Worm (Caenorhabditis elegans) whole organism, late embryonic: ENCODE measurements around the gene strd-1.
A peak's percentile ranks its signal among the peaks of the same experiment; 100 is the strongest.

Source experiments
- C38D4.7 ChIP-seq: fragments of 200-800 bp; sonication (Bioruptor generic); optimal IDR thresholded peaks from 2 replicates; lab custom pipeline; 2018; ENCODE audit warnings: mild to moderate bottlenecking, missing genetic modification characterization, moderate library complexity, missing compliant biosample characterization
- F13H6.1 ChIP-seq: sonication (generic microtip); optimal IDR thresholded peaks from 2 replicates; lab custom pipeline; 2016; ENCODE audit warnings: missing genetic modification characterization, missing compliant biosample characterization
- K02D7.2 ChIP-seq: sonication (generic microtip); optimal IDR thresholded peaks from 2 replicates; lab custom pipeline; 2017; ENCODE audit warnings: mild to moderate bottlenecking, missing genetic modification characterization, missing compliant biosample characterization
- T23F11.4 ChIP-seq: fragments of 200-800 bp; sonication (Bioruptor generic); optimal IDR thresholded peaks from 2 replicates; lab custom pipeline; 2018; ENCODE audit warnings: mild to moderate bottlenecking, missing genetic modification characterization, missing compliant biosample characterization
- Y22D7AL.16 ChIP-seq: sonication (generic microtip); optimal IDR thresholded peaks from 2 replicates; lab custom pipeline; 2016; ENCODE audit warnings: missing genetic modification characterization, missing compliant biosample characterization
- ama-1 ChIP-seq: fragments of 150-350 bp; optimal IDR thresholded peaks from 2 replicates; lab custom pipeline; 2014
- ceh-19 ChIP-seq: fragments of 200-800 bp; sonication (Bioruptor generic); optimal IDR thresholded peaks from 2 replicates; lab custom pipeline; 2018; ENCODE audit warnings: mild to moderate bottlenecking, missing genetic modification characterization, missing compliant biosample characterization
- ceh-2 ChIP-seq: sonication (generic microtip); optimal IDR thresholded peaks from 2 replicates; lab custom pipeline; 2016; ENCODE audit warnings: missing genotype, missing genetic modification characterization, missing compliant biosample characterization
- ceh-22 ChIP-seq: sonication (generic microtip); optimal IDR thresholded peaks from 2 replicates; lab custom pipeline; 2017; ENCODE audit warnings: missing biosample characterization, missing genetic modification characterization
- ceh-30 ChIP-seq: fragments of 150-350 bp; optimal IDR thresholded peaks from 2 replicates; lab custom pipeline; 2014; ENCODE audit warnings: missing biosample characterization, missing genetic modification characterization
- ceh-31 ChIP-seq: sonication (generic microtip); optimal IDR thresholded peaks from 2 replicates; lab custom pipeline; 2016; ENCODE audit warnings: missing genetic modification characterization, missing compliant biosample characterization
- ceh-45 ChIP-seq: fragments of 200-800 bp; sonication (Bioruptor generic); IDR thresholded peaks from 2 replicates; pipeline ENCODE4 v1.3.6; 2022; ENCODE audit warnings: missing genetic modification reagents, missing genetic modification characterization, missing compliant biosample characterization
- ceh-6 ChIP-seq: fragments of 200-800 bp; sonication (Bioruptor generic); optimal IDR thresholded peaks from 2 replicates; lab custom pipeline; 2018; ENCODE audit warnings: mild to moderate bottlenecking, missing genetic modification characterization, missing compliant biosample characterization
- che-1 ChIP-seq: sonication (generic microtip); optimal IDR thresholded peaks from 2 replicates; lab custom pipeline; 2016; ENCODE audit warnings: mild to moderate bottlenecking, missing genetic modification characterization, missing compliant biosample characterization
- dmd-4 ChIP-seq: sonication (generic microtip); optimal IDR thresholded peaks from 2 replicates; lab custom pipeline; 2016; ENCODE audit warnings: borderline replicate concordance, missing genetic modification characterization, missing compliant biosample characterization
- dve-1 ChIP-seq: sonication (generic microtip); optimal IDR thresholded peaks from 2 replicates; lab custom pipeline; 2017; ENCODE audit warnings: antibody characterized with exemption, mild to moderate bottlenecking, missing genetic modification characterization, missing compliant biosample characterization
- elt-2 ChIP-seq: sonication (generic microtip); optimal IDR thresholded peaks from 2 replicates; lab custom pipeline; 2016; ENCODE audit warnings: missing genetic modification reagents, missing genetic modification characterization, missing compliant biosample characterization
- ets-4 ChIP-seq: sonication (generic microtip); optimal IDR thresholded peaks from 2 replicates; lab custom pipeline; 2016; ENCODE audit warnings: missing genetic modification characterization, missing compliant biosample characterization
- eyg-1 ChIP-seq: sonication (generic microtip); optimal IDR thresholded peaks from 2 replicates; lab custom pipeline; 2016; ENCODE audit warnings: missing genotype, missing genetic modification characterization, missing compliant biosample characterization
- fkh-10 ChIP-seq: fragments of 150-350 bp; optimal IDR thresholded peaks from 2 replicates; lab custom pipeline; 2014; ENCODE audit warnings: missing biosample characterization, missing genetic modification reagents, missing genetic modification characterization
- fkh-6 ChIP-seq: sonication (generic microtip); optimal IDR thresholded peaks from 2 replicates; lab custom pipeline; 2016; ENCODE audit warnings: missing genetic modification characterization, missing compliant biosample characterization
- gmeb-2 ChIP-seq: sonication (generic microtip); optimal IDR thresholded peaks from 2 replicates; lab custom pipeline; 2016; ENCODE audit warnings: missing genetic modification characterization, inconsistent platforms, missing compliant biosample characterization
- hlh-13 ChIP-seq: fragments of 200-800 bp; sonication (Bioruptor generic); optimal IDR thresholded peaks from 2 replicates; lab custom pipeline; 2018; ENCODE audit warnings: mild to moderate bottlenecking, missing genetic modification characterization, missing compliant biosample characterization
- hlh-30 ChIP-seq: sonication (generic microtip); optimal IDR thresholded peaks from 2 replicates; lab custom pipeline; 2017; ENCODE audit warnings: antibody characterized with exemption, missing genetic modification characterization, missing compliant biosample characterization; ENCODE audit not compliant: insufficient read depth
- hlh-8 ChIP-seq: sonication (generic microtip); optimal IDR thresholded peaks from 2 replicates; lab custom pipeline; 2016; ENCODE audit warnings: missing genotype, missing genetic modification characterization, missing compliant biosample characterization
- lin-11 ChIP-seq: fragments of 200-800 bp; sonication (Bioruptor generic); optimal IDR thresholded peaks from 2 replicates; lab custom pipeline; 2018; ENCODE audit warnings: mild to moderate bottlenecking, missing genetic modification characterization, missing compliant biosample characterization
- madf-2 ChIP-seq: sonication (generic microtip); optimal IDR thresholded peaks from 2 replicates; lab custom pipeline; 2017; ENCODE audit warnings: missing genetic modification characterization, missing compliant biosample characterization
- nfya-1 ChIP-seq: sonication (generic microtip); optimal IDR thresholded peaks from 2 replicates; lab custom pipeline; 2017; ENCODE audit warnings: missing genetic modification characterization, mild to moderate bottlenecking, missing compliant biosample characterization, antibody characterized with exemption, moderate library complexity
- nhr-11 ChIP-seq: fragments of 150-350 bp; optimal IDR thresholded peaks from 2 replicates; lab custom pipeline; 2014; ENCODE audit warnings: missing biosample characterization, missing genetic modification characterization
- npax-4 ChIP-seq: sonication (generic microtip); optimal IDR thresholded peaks from 2 replicates; lab custom pipeline; 2016; ENCODE audit warnings: missing genetic modification characterization, missing compliant biosample characterization
- odd-2 ChIP-seq: sonication (generic microtip); optimal IDR thresholded peaks from 2 replicates; lab custom pipeline; 2017; ENCODE audit warnings: antibody characterized with exemption, mild to moderate bottlenecking, missing genetic modification characterization, missing compliant biosample characterization
- pat-9 ChIP-seq: fragments of 200-800 bp; sonication (Bioruptor generic); optimal IDR thresholded peaks from 2 replicates; lab custom pipeline; 2018; ENCODE audit warnings: mild to moderate bottlenecking, missing genetic modification characterization, moderate library complexity, missing compliant biosample characterization
- pax-1 ChIP-seq: fragments of 150-350 bp; optimal IDR thresholded peaks from 2 replicates; lab custom pipeline; 2014; ENCODE audit warnings: missing biosample characterization, missing genetic modification characterization
- pha-2 ChIP-seq: sonication (generic microtip); optimal IDR thresholded peaks from 2 replicates; lab custom pipeline; 2017; ENCODE audit warnings: mild to moderate bottlenecking, missing genetic modification characterization, missing compliant biosample characterization
- pha-4 ChIP-seq: fragments of 150-350 bp; optimal IDR thresholded peaks from 2 replicates; lab custom pipeline; 2018; ENCODE audit warnings: missing biosample characterization, missing genetic modification reagents, missing genetic modification characterization
- rnt-1 ChIP-seq: sonication (generic microtip); optimal IDR thresholded peaks from 2 replicates; lab custom pipeline; 2016; ENCODE audit warnings: missing genetic modification characterization, missing compliant biosample characterization
- sdc-2 ChIP-seq: sonication (generic microtip); optimal IDR thresholded peaks from 2 replicates; lab custom pipeline; 2016; ENCODE audit warnings: missing genotype, missing genetic modification characterization, missing compliant biosample characterization
- sox-2 ChIP-seq: fragments of 200-800 bp; sonication (Bioruptor generic); IDR thresholded peaks from 2 replicates; pipeline ENCODE4 v1.3.6; 2022; ENCODE audit warnings: missing genetic modification reagents, missing genetic modification characterization, missing compliant biosample characterization
- sox-4 ChIP-seq: sonication (generic microtip); optimal IDR thresholded peaks from 2 replicates; lab custom pipeline; 2017; ENCODE audit warnings: mild to moderate bottlenecking, missing genetic modification characterization, inconsistent platforms, missing compliant biosample characterization
- tbx-2 ChIP-seq: sonication (generic microtip); optimal IDR thresholded peaks from 2 replicates; lab custom pipeline; 2016; ENCODE audit warnings: missing genetic modification characterization, missing compliant biosample characterization
- unc-55 ChIP-seq: sonication (generic microtip); optimal IDR thresholded peaks from 2 replicates; lab custom pipeline; 2017; ENCODE audit warnings: missing biosample characterization, missing genetic modification reagents, missing genetic modification characterization
- unc-86 ChIP-seq: sonication (generic microtip); optimal IDR thresholded peaks from 2 replicates; lab custom pipeline; 2016; ENCODE audit warnings: missing genetic modification characterization, missing compliant biosample characterization
- zip-5 ChIP-seq: sonication (generic microtip); optimal IDR thresholded peaks from 2 replicates; lab custom pipeline; 2016; ENCODE audit warnings: missing genetic modification characterization, missing compliant biosample characterization

The strd-1 gene

DNA sequence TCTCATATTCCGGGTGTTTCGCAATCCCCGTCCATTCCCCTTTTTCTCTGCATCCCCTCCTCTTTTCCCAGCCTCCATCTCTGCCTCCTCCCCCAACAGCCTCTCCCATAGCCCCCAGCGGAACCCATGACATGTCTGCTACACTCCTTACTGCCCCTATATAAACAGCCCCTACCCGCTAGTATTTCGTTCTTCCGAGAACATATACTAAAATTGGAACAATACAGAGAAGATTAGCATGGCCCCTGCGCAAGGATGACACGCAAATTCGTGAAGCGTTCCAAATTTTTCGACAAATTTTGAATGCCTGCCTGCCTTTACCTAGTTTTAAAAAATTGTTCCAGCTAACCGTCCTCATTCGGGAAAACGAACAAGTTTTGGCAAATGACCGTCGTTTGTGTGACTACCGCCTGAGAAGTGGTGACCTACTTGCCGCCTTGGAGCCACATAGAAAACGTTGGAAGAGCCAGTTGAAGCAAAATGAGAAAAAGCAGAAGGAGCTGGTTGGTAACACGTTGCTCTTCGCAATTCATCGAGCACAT, 42.3 kb downstream of the strd-1 start (continued):
- peak; percentile 95 for TF ChIP-seq madf-2 (tag; lab: Kevin White, UChicago)
- TF ChIP-seq hlh-8 (tag; lab: Kevin White, UChicago): peak; percentile 86
- TF ChIP-seq ceh-45: peak; percentile 94
- TF ChIP-seq dve-1 (tag; lab: Kevin White, UChicago): peak; percentile 94
- TF ChIP-seq C38D4.7 (GFP tag; lab: Kevin White, UChicago): peak; percentile 93
- TF ChIP-seq odd-2: peak; percentile 53
- TF ChIP-seq ceh-19 (GFP tag; lab: Kevin White, UChicago): peak; percentile 98
- TF ChIP-seq dmd-4 (tag; lab: Kevin White, UChicago): peak; percentile 96
- TF ChIP-seq rnt-1 (tag; lab: Kevin White, UChicago): peak; percentile 91
- TF ChIP-seq npax-4: peak; percentile 86
- peak; percentile 92 for TF ChIP-seq ceh-31 (tag; lab: Kevin White, UChicago)
- TF ChIP-seq ceh-30: peak; percentile 83
- TF ChIP-seq che-1 (tag; lab: Kevin White, UChicago): peak; percentile 92
- peak; percentile 94 for TF ChIP-seq ceh-2 (tag; lab: Kevin White, UChicago)
- peak; percentile 81 for TF ChIP-seq pax-1 (tag; lab: Kevin White, UChicago)
- TF ChIP-seq ceh-6 (GFP tag; lab: Kevin White, UChicago): peak; percentile 94
- peak; percentile 95 for TF ChIP-seq pha-2 (tag; lab: Kevin White, UChicago)
- peak; percentile 92 for TF ChIP-seq nfya-1
- TF ChIP-seq ceh-22: no peak
- no peak for TF ChIP-seq ama-1 (lab: Kevin White, UChicago)
- peak; percentile 97 for TF ChIP-seq hlh-13
- TF ChIP-seq K02D7.2 (tag; lab: Kevin White, UChicago): peak; percentile 92
- TF ChIP-seq pha-4: no peak
- peak; percentile 88 for TF ChIP-seq sdc-2 (tag; lab: Kevin White, UChicago)
- TF ChIP-seq hlh-30: peak; percentile 88
- TF ChIP-seq pat-9 (tag; lab: Kevin White, UChicago): peak; percentile 94
- peak; percentile 89 for TF ChIP-seq gmeb-2 (tag; lab: Kevin White, UChicago)
- TF ChIP-seq fkh-6: peak; percentile 92
- peak; percentile 95 for TF ChIP-seq sox-2 (GFP tag; lab: Robert Waterston, UW)
- TF ChIP-seq fkh-10 (GFP tag; lab: Kevin White, UChicago): peak; percentile 79
- peak; percentile 95 for TF ChIP-seq unc-86 (tag; lab: Kevin White, UChicago)
- TF ChIP-seq elt-2: peak; percentile 95
- TF ChIP-seq unc-55 (GFP tag; lab: Kevin White, UChicago): peak; percentile 95

DNA sequence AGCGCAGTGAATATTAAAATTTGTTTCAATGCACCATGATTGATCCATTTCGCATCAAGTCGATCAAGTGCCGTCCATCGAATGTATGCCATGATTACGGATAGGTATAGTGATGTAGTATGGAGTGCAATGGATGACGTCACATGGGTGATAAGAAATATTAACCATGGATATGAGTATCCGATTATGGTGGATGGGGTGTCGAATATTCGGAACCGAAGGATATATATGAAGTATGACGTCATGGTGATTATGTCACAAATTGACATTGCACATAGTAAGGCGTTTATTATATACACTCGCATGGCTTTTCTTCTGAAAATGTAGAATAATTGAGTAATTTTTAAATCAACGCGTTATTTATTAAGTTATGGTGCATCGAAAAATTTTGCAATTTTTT, 46.8 kb downstream of the strd-1 start:
- TF ChIP-seq T23F11.4 (GFP tag; lab: Kevin White, UChicago): no peak
- TF ChIP-seq lin-11: no peak
- TF ChIP-seq ama-1 (lab: Kevin White, UChicago): no peak
- TF ChIP-seq sox-4 (tag; lab: Kevin White, UChicago): no peak

DNA sequence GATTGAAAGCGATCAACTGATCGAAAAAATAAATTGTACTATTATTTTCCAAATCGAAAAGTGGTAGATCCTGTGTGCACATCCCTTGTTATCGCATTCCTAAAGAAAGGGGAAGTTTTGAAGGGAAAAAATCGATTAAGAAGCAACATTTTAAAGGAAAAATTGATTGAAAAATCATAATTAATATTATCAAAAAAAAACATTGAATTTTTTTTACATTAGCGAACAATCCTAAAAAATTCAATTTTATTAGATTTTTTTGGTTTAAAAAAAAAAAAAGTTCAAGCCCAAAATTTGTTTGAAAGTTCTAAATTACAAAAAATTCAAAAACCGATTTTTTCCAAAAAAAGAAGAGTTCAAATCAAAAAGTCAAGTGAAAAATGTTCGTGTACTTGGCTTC, 47.9 kb downstream of the strd-1 start, which contains the start of gene dmsr-5:
Gene dmsr-5, minus strand, starts transcription at position 101 of the 400 bp plus-strand sequence.
- TF ChIP-seq nhr-11 (tag; lab: Kevin White, UChicago): no peak
- no peak for TF ChIP-seq eyg-1 (tag; lab: Kevin White, UChicago)
- no peak for TF ChIP-seq tbx-2 (tag; lab: Kevin White, UChicago)
- no peak for TF ChIP-seq Y22D7AL.16 (tag; lab: Kevin White, UChicago)
- TF ChIP-seq ets-4: no peak
- no peak for TF ChIP-seq lin-11
- no peak for TF ChIP-seq F13H6.1 (tag; lab: Kevin White, UChicago)
- no peak for TF ChIP-seq hlh-13
- no peak for TF ChIP-seq fkh-10 (GFP tag; lab: Kevin White, UChicago)
- no peak for TF ChIP-seq ceh-30
- TF ChIP-seq zip-5 (tag; lab: Kevin White, UChicago): no peak
- TF ChIP-seq ceh-19 (GFP tag; lab: Kevin White, UChicago): no peak
- no peak for TF ChIP-seq hlh-30
- no peak for TF ChIP-seq ama-1 (lab: Kevin White, UChicago)
